Fruit fly (Drosophila melanogaster): Measurements from ENCODE around the gene Vps8.

Vps8 gene

DNA sequence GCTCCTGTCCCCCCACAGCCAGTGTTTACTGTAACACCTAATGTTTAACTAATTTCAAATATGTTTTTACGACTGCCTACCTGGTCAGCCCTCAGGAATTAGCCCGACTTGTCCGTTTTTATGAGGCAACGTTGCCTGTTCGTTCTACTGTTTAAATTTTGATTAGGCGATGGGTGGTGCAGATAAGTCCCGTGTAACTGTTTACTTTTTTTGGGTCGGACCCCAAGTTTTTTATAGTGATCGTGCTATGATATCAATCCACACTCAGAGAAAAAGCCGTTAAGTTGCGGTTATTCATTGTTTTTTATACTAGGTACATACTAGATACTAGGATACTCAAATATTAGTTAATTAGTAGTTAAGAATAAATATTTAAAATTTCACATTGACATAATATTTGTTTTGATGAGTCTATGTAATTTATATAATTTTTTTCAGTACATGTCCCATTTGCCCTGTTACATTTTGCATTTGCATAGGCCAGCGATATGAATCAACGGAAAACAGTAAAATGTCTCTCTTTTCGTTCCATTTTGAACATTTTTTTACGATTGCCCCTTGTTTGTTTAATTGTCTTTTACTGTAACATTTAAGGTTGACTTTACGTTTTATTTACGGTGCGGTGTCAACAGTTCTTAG is 27.3 kb downstream of the Vps8 start:
- TF ChIP-seq CG17801 (GFP tag; optimal IDR thresholded peaks at IDR 0.05; ENCODE audit: partially characterized antibody), result no peak

DNA sequence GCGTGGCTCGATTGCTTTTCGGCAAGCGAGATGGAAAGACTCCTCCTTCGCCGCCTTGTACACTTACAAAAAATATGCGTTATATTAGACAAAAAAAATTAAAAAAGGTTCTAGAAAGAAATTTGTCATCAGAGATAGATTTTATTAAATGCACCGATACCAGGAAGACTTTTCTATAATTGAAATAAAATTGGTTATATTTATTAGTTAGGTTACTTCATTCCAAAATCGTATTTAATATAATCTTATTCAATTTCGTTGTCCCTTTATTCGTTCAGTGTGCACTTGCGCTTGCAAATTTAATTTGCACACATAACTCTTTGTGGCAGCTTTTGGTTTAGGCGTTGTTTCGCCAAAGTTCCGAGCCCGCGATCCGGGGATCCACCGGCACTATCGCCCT is 32.9 kb downstream of the Vps8 start:
- no peak for TF ChIP-seq CG17801 (GFP tag; optimal IDR thresholded peaks at IDR 0.05; ENCODE audit: partially characterized antibody)

DNA sequence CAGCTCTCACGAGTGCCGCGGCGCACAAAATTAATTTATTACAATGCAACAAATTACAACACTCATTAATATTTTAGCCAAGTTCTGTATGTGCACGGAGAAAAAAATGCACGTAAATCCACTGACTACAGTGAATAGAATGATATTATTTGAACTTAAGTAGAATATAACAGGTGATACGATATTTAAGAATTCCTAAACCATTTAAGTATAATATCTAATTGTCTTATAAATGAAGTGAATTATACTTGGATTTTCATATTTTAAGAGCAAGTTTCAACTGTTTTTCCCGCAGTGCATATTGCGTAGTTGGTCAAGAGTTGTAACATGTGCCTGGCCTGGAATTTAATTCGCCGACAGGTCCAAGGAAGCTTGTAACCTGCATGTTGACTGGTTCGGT is 36.4 kb downstream of the Vps8 start:
- no peak for TF ChIP-seq CG17801 (GFP tag; optimal IDR thresholded peaks at IDR 0.05; ENCODE audit: partially characterized antibody)

DNA sequence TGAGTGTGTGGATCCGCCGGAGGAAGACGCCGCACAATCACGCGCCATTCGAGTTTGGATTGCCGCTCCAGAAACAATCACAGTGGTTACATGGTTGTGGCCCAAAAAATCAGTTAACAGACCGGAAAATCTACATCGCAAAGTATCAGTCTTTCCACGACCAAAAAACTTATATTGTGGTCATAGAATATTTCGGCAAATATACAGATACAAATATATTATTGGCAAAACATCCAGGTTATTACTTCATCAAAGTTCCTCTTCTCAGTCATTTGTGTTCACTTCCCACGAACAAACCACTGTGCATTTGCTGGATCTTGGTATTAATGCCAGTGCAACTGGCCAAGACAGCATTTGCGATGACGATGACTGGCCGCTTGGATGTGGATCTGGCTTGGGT is 37.2 kb downstream of the Vps8 start:
- no peak for TF ChIP-seq CG17801 (GFP tag; optimal IDR thresholded peaks at IDR 0.05; ENCODE audit: partially characterized antibody)

DNA sequence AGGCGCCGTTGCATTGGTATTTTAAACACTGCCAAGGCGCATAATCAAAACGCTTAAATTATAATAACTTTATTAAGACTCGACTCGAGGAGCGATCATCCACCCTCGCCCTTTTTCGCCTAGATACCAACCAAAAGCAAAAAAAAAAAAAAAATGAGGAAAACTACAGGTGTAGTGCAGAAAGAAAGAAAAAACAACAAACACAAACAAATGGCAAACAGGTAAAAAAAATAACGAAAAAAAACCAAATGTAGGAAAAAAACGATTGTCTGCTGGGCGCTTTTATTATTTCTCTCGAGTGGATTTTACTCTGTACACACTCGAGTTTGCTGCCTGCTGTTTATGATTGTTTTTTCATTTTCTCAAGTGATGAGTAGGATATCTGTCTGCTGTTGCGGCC is 37.9 kb downstream of the Vps8 start:
- TF ChIP-seq CG17801 (GFP tag; optimal IDR thresholded peaks at IDR 0.05; ENCODE audit: partially characterized antibody), result no peak

DNA sequence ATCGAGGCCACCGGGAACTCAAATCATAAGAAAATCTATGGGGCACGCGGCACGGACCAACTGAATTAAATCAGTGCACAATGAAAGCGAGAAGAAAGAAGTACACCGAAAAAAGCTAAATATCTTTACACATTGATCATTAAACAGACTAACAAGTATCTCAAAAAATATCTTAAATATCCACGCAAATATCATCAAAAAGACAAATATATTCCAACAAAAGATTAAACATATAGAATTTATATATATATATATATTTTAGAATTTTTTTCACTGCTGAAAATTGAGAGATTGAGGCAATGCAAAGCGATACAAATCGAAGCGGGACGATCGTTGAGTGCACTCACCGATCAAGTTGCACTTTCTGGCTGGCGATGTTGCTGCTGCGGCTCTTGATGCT is 39.7 kb downstream of the Vps8 start:
- TF ChIP-seq CG17801 (GFP tag; optimal IDR thresholded peaks at IDR 0.05; ENCODE audit: partially characterized antibody), result no peak

DNA sequence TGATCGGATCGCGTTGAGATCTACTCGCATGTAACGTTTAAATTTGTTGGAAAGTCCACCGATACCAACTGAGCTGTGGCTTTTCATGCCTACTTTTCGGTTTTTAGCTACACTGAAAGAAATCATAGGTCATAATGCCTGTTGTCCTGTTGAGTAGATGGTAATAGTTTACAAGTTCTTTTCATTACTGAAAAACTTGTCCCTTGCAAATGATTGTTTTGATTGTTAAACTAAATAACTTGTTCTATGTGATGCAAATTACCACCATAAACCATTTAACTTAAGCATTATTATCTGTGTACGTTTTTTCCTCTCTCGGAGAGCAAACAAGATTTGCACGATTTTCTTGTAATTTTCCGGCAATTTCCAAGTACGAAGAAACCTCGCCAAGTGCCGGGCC is 41.6 kb downstream of the Vps8 start:
- no peak for TF ChIP-seq CG17801 (GFP tag; optimal IDR thresholded peaks at IDR 0.05; ENCODE audit: partially characterized antibody)

DNA sequence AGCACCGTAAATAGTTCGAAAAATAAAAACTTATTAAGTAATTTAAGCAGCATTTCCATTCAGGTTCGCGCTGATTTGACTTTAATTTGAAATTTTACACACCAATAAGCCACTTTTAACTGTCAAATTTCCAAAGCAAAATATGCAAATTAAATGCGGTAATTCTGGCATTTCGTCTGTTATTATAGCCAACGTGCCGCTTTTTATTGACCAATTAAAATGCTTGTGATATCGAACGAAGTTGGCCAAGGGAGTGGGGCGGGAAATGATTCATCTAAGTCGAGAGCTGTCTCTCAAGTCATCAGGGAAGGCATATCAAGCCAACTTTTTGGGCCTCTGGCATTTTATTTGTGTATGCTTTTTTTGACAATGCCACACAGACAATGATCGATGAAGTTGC is 42.8 kb downstream of the Vps8 start:
- no peak for TF ChIP-seq CG17801 (GFP tag; optimal IDR thresholded peaks at IDR 0.05; ENCODE audit: partially characterized antibody)

DNA sequence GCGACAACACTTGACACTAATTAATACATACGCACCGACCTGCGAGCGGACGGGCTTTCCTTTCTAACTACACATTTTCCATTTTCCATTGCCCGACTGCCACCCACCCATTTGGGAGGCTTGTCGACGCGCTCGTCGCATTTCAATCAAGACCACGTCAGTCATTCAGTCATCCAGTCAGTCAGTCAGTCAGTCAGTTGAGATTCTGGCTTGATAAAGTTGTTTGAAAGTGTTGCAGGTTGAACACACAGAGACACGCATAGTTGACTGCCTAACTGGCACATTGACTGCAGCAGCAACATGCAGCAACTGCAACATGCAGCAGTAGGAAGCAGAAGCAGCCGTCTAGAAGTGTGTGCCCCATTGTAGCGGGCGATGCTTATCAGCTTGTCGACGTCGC is 43.5 kb downstream of the Vps8 start:
- no peak for TF ChIP-seq CG17801 (GFP tag; optimal IDR thresholded peaks at IDR 0.05; ENCODE audit: partially characterized antibody)

DNA sequence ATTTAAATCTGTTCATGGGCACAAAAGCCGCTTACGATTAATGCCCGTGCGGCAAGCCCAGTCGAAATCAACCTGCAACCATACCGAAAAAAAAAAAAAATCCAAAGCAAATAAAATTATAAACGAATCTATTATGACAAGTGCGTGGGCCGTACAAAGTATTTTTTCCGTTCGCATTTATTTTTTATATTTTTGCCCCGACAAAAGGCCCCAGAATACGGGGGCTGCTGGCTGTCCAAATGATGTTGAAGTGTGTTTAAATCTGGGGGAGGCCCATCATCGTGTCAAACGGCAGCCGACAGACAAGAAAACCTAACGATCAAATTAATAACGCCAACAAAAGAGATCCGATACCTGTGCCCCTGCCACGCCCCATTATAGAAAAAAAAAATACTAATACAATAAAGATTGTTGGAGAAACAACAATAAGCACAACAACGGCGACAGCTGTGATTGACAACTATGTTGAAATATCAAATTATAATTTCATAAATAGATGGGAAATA is 45.9 kb downstream of the Vps8 start:
- TF ChIP-seq CG17801 (GFP tag; optimal IDR thresholded peaks at IDR 0.05; ENCODE audit: partially characterized antibody), result no peak

DNA sequence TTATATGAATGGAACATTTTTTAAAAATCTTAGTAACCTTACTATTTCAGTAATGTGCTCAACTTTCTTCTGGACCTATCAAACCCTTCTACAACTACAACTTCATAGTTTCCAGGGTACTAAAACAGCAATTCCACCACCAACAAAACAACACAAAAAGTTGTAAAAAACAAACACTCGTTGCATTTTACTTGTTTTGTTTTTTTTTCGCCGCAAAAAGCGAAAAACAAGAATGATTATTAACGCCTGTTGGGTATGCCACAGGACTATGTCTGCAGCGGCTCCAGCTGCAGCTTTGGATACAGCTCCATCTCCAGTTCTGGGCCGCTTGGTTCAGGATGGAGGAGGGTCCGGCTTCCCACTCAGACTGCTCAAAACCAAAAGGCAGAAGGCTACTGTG is 47.4 kb downstream of the Vps8 start:
- no peak for TF ChIP-seq CG17801 (GFP tag; optimal IDR thresholded peaks at IDR 0.05; ENCODE audit: partially characterized antibody)

DNA sequence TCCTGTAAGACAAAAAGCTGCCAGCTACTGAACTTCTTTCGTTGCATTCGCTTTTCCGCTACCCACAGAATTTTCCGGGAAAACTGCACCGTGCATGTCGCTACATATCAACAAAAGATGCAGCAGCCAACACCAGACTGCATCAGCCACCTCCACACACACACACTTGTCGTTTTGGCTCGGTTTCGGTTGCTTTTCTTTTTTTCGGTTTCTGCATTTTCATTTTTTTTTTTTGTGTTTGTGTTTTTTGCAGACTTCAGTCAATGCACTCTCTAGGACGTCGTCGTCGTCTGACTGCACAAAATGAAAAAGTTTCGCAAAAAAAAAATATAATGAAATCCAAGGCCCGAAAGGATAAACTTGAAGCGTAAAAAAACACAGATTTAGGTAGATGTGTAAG is 47.9 kb downstream of the Vps8 start:
- TF ChIP-seq CG17801 (GFP tag; optimal IDR thresholded peaks at IDR 0.05; ENCODE audit: partially characterized antibody), result no peak

DNA sequence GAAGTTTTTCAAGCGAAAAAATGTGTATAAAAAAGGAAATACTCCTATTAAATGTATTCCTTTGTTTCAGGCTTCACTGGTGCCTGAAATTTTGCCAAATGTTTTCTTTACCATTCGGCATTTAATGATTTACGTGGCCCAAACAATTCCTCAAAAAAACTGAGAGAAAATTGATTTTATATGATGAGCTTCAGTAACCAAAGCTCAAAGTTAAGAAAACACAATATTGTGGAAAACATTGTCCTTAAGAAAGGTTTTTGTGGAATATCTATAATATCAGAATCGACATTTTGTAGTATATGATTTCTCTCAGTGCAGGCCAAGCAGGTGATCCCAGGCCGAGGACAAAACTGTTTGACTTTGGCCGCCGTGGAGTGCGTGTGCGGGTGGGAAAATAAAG is 48.5 kb downstream of the Vps8 start:
- TF ChIP-seq CG17801 (GFP tag; optimal IDR thresholded peaks at IDR 0.05; ENCODE audit: partially characterized antibody), result no peak

DNA sequence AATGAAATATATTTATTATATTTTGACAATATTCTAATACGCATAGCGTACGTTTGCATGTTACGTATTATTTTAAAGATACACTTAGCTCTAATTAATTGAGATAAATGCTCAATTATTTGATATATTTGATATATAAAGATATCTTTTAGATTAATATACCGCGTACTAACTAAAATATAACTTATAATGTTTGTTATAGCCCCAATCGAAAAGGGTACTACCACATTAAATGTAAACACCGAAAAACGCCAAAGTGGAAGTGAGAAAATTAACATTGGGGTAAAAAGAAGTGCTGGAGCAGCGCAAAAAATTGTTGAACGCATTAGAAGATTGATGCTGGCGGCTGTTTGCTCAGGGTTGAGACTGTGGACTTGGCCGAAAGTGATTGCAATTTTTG is 51.9 kb downstream of the Vps8 start:
- no peak for TF ChIP-seq CG17801 (GFP tag; optimal IDR thresholded peaks at IDR 0.05; ENCODE audit: partially characterized antibody)
